In genomic region chrII:5200205-5200604, ce11 we compare ENCODE assay signal across 5 worm cellular contexts.
TF ChIP-seq lines count a peak whose summit lies in the region.
"Not testable (repeated sequence)": the region's sequence is repeated elsewhere in the genome, so short reads cannot be mapped to it uniquely, and the experiment has no call there.

No protein-coding gene starts in this region.

TF ChIP-seq in whole organism, L1 larva, 84 proteins besides CTCF, POLR2A, EP300 and RAD21:
- TF ChIP-seq snpc-4 (tag; optimal IDR thresholded peaks at IDR 0.05; lab: Kevin White, UChicago) (peak; percentile 96), swsn-7 (tag; optimal IDR thresholded peaks at IDR 0.05; lab: Kevin White, UChicago) (peak; percentile 12), nhr-71 (tag; optimal IDR thresholded peaks at IDR 0.05; lab: Kevin White, UChicago) (peak; percentile 44), rnt-1 (tag; optimal IDR thresholded peaks at IDR 0.05; lab: Kevin White, UChicago) (peak; percentile 39), nhr-85 (tag; lab: Kevin White, UChicago) (peak; percentile 27), nhr-19 (GFP tag; conservative IDR thresholded peaks at IDR 0.05; lab: Robert Waterston, UW) (peak; percentile 62), efl-1 (optimal IDR thresholded peaks at IDR 0.05; lab: Kevin White, UChicago) (peak in 1 of 2 experiments; percentile 25), efl-1 (GFP tag; optimal IDR thresholded peaks at IDR 0.05 in 1 of 2; lab: Kevin White, UChicago) (peak in 1 of 2 experiments; percentile 14)

TF ChIP-seq in whole organism, L2 larva, 48 proteins besides CTCF, POLR2A, EP300 and RAD21:
- TF ChIP-seq snpc-4 (tag; optimal IDR thresholded peaks at IDR 0.05; lab: Kevin White, UChicago), result peak; percentile 90

TF ChIP-seq in whole organism, L3 larva, 47 proteins besides CTCF, POLR2A, EP300 and RAD21:
- TF ChIP-seq elt-2 (tag; optimal IDR thresholded peaks at IDR 0.05; lab: Kevin White, UChicago) (peak; percentile 40), snpc-4 (tag; optimal IDR thresholded peaks at IDR 0.05; lab: Kevin White, UChicago) (peak; percentile 78), nfya-1 (tag; optimal IDR thresholded peaks at IDR 0.05; lab: Kevin White, UChicago; ENCODE audit: insufficient read depth) (peak; percentile 6)
TF ChIP-seq in whole organism, L3 larva: peak in this region for 3; not testable (repeated sequence) for 44.

TF ChIP-seq in whole organism, L4 larva, 104 proteins besides CTCF, POLR2A, EP300 and RAD21:
- TF ChIP-seq T26A8.4 (GFP tag; IDR thresholded peaks at IDR 0.05; lab: Robert Waterston, UW) (peak; percentile 36; the same call in 1 of the 2 replicates), snpc-4 (tag; optimal IDR thresholded peaks at IDR 0.05; lab: Kevin White, UChicago) (peak; percentile 63), F26F4.8 (GFP tag; conservative IDR thresholded peaks at IDR 0.05; lab: Robert Waterston, UW) (0 out of 2 replicates have a peak, but pooled peaks have one; percentile 53)

TF ChIP-seq in whole organism, young adult, 124 proteins besides CTCF, POLR2A, EP300 and RAD21:
- TF ChIP-seq hmg-1.2 (GFP tag; IDR thresholded peaks at IDR 0.05; lab: Robert Waterston, UW), result peak; percentile 68
- peak; percentile 87 for TF ChIP-seq snpc-1.1 (tag; optimal IDR thresholded peaks at IDR 0.05; lab: Kevin White, UChicago; ENCODE audit: insufficient read depth)
- TF ChIP-seq snpc-3.4 (tag; optimal IDR thresholded peaks at IDR 0.05; lab: Kevin White, UChicago), result peak; percentile 66
- peak; percentile 8 for TF ChIP-seq lsl-1 (GFP tag; optimal IDR thresholded peaks at IDR 0.05; lab: Kevin White, UChicago)
- not testable (repeated sequence) for TF ChIP-seq snpc-4 (GFP tag; optimal IDR thresholded peaks at IDR 0.05; lab: Kevin White, UChicago)
- peak; percentile 37 to 95 (median 80) for TF ChIP-seq snpc-4 (tag; optimal IDR thresholded peaks at IDR 0.05; lab: Kevin White, UChicago)
